Worm (Caenorhabditis elegans) whole organism, L4/young adult: ENCODE results near the gene K11H12.7.

Source experiments
- W03F9.2 ChIP-seq: fragments of 150-350 bp; optimal IDR thresholded peaks from 2 replicates; lab custom pipeline; 2014; ENCODE audit warnings: missing biosample characterization, missing genetic modification characterization
- him-1 ChIP-seq: sonication (generic microtip); optimal IDR thresholded peaks from 2 replicates; lab custom pipeline; 2016; ENCODE audit warnings: missing genotype, missing genetic modification reagents, missing genetic modification characterization, missing compliant biosample characterization

DNA sequence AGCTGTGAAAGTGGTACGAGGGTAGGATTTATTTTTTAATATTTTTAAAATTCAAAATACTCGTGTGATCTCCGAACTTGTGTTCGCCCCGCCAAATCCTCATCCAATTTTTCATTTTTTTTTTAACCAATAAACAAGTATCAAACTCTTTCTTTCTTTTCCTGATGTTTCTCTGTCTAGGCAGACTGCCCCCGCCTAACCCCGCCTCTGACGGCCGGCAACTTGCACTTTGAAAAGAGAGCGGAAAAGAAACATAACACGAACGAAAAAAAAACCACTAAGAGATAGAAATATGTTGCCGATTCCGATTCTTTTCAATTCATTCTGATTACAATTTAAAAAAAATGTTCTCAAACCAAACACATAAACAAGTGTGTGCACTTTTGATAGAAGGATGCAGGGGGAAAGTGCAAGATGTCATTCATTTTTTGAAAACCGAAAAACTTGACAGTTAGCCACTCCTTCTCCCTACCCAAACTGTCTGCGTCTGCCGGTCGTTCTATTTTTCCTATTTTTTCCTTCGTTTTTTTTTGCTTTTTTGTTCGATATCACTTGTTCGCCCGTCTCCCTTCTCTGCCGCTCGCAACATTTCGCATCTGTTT lies 39.3 kb upstream of the K11H12.7 start:
- TF ChIP-seq W03F9.2 (no peak), him-1 (no peak)
